Fruit fly (Drosophila melanogaster) whole organism, embryonic: Measurements from ENCODE around the gene CG33172.

Source experiments
- Antp ChIP-seq: fragments of 200-800 bp; sonication (Bioruptor generic); optimal IDR thresholded peaks from 3 replicates; lab custom pipeline; 2016; ENCODE audit warnings: missing biosample characterization, missing genetic modification characterization
- C15 ChIP-seq: fragments of 200-800 bp; sonication (Bioruptor generic); IDR thresholded peaks from 3 replicates; pipeline ENCODE4 v1.3.6; 2022; ENCODE audit warnings: missing biosample characterization, missing genetic modification characterization
- CG11456 ChIP-seq: fragments of 200-800 bp; sonication (Bioruptor generic); IDR thresholded peaks from 3 replicates; pipeline ENCODE4 v1.3.6; 2022; ENCODE audit warnings: missing biosample characterization, missing genetic modification characterization
- CG13424 ChIP-seq: fragments of 200-800 bp; sonication (Bioruptor generic); optimal IDR thresholded peaks from 2 replicates; lab custom pipeline; 2019; ENCODE audit warnings: missing biosample characterization, mild to moderate bottlenecking, missing genetic modification characterization, moderate library complexity
- CG14710 ChIP-seq: fragments of 200-800 bp; sonication (Bioruptor generic); optimal IDR thresholded peaks from 3 replicates; lab custom pipeline; 2019; ENCODE audit warnings: missing biosample characterization, mild to moderate bottlenecking, missing genetic modification characterization, moderate library complexity
- CG1603 ChIP-seq: fragments of 200-800 bp; sonication (Bioruptor generic); optimal IDR thresholded peaks from 2 replicates; lab custom pipeline; 2019; ENCODE audit warnings: missing biosample characterization, mild to moderate bottlenecking, missing genetic modification characterization, moderate library complexity
- CG17361 ChIP-seq: fragments of 200-800 bp; sonication (Bioruptor generic); IDR thresholded peaks from 3 replicates; pipeline ENCODE4 v1.3.6; 2022; ENCODE audit warnings: missing biosample characterization, missing genetic modification characterization
- CG2129 ChIP-seq: fragments of 200-800 bp; sonication (Bioruptor generic); IDR thresholded peaks from 2 replicates; pipeline ENCODE4 v1.3.6; 2022; ENCODE audit warnings: missing biosample characterization, missing genetic modification characterization; ENCODE audit not compliant: partially characterized antibody
- CG2889 ChIP-seq: fragments of 200-800 bp; sonication (Bioruptor generic); IDR thresholded peaks from 3 replicates; pipeline ENCODE4 v1.3.6; 2022; ENCODE audit warnings: missing biosample characterization, missing genetic modification characterization
- CG30020 ChIP-seq: fragments of 200-800 bp; optimal IDR thresholded peaks from 2 replicates; lab custom pipeline; 2019; ENCODE audit warnings: missing biosample characterization, mild to moderate bottlenecking, missing genetic modification characterization, moderate library complexity
- CG31365 ChIP-seq: fragments of 200-800 bp; sonication (Bioruptor generic); optimal IDR thresholded peaks from 2 replicates; lab custom pipeline; 2018; ENCODE audit warnings: missing biosample characterization, mild to moderate bottlenecking, missing genetic modification characterization
- CG33213 ChIP-seq: fragments of 200-800 bp; sonication (Bioruptor generic); optimal IDR thresholded peaks from 3 replicates; lab custom pipeline; 2016; ENCODE audit warnings: missing biosample characterization, missing genetic modification characterization
- CG3995 ChIP-seq: fragments of 200-800 bp; sonication (Bioruptor generic); optimal IDR thresholded peaks from 3 replicates; lab custom pipeline; 2016; ENCODE audit warnings: missing biosample characterization, missing genetic modification characterization
- CG4360 ChIP-seq: fragments of 200-800 bp; sonication (Bioruptor generic); IDR thresholded peaks from 2 replicates; pipeline ENCODE4 v1.3.6; 2022; ENCODE audit warnings: missing biosample characterization, missing genetic modification characterization
- CG4617 ChIP-seq: fragments of 200-800 bp; sonication (Bioruptor generic); optimal IDR thresholded peaks from 3 replicates; lab custom pipeline; 2016; ENCODE audit warnings: missing biosample characterization, missing genetic modification characterization, borderline replicate concordance
- CG4707 ChIP-seq: fragments of 200-800 bp; sonication (Bioruptor generic); optimal IDR thresholded peaks from 2 replicates; lab custom pipeline; 2018; ENCODE audit warnings: missing biosample characterization, mild to moderate bottlenecking, missing genetic modification characterization, moderate library complexity
- CG6854 ChIP-seq: fragments of 200-800 bp; sonication (Bioruptor generic); optimal IDR thresholded peaks from 3 replicates; lab custom pipeline; 2017; ENCODE audit warnings: missing biosample characterization, mild to moderate bottlenecking, missing genetic modification characterization
- CG7786 ChIP-seq: fragments of 200-800 bp; sonication (Bioruptor generic); optimal IDR thresholded peaks from 2 replicates; lab custom pipeline; 2016; ENCODE audit warnings: missing biosample characterization, missing genetic modification characterization
- CG7928 ChIP-seq: fragments of 200-800 bp; sonication (Bioruptor generic); optimal IDR thresholded peaks from 2 replicates; lab custom pipeline; 2017; ENCODE audit warnings: missing biosample characterization, mild to moderate bottlenecking, missing genetic modification characterization
- CG8924 ChIP-seq: fragments of 200-800 bp; optimal IDR thresholded peaks from 3 replicates; lab custom pipeline; 2019; ENCODE audit warnings: missing biosample characterization, mild to moderate bottlenecking, missing genetic modification characterization, moderate library complexity
- Doc3 ChIP-seq: fragments of 200-800 bp; sonication (Bioruptor generic); IDR thresholded peaks from 3 replicates; pipeline ENCODE4 v1.3.6; 2022; ENCODE audit warnings: missing biosample characterization, missing genetic modification characterization; ENCODE audit not compliant: partially characterized antibody
- Dp ChIP-seq: fragments of 200-800 bp; sonication (Bioruptor generic); optimal IDR thresholded peaks from 2 replicates; lab custom pipeline; 2018; ENCODE audit warnings: missing biosample characterization, mild to moderate bottlenecking, missing genetic modification characterization, moderate library complexity
- Drgx ChIP-seq: fragments of 200-800 bp; sonication (Bioruptor generic); IDR thresholded peaks from 2 replicates; pipeline ENCODE4 v1.3.6; 2022; ENCODE audit warnings: missing biosample characterization, missing genetic modification characterization
- Elba2 ChIP-seq: fragments of 200-800 bp; sonication (Bioruptor generic); optimal IDR thresholded peaks from 3 replicates; lab custom pipeline; 2016; ENCODE audit warnings: missing biosample characterization, missing genetic modification characterization
- Gug ChIP-seq: fragments of 200-800 bp; sonication (Bioruptor generic); IDR thresholded peaks from 4 replicates; pipeline ENCODE4 v1.3.6; 2022; ENCODE audit warnings: missing biosample characterization, missing genetic modification characterization
- HmgZ ChIP-seq: fragments of 200-800 bp; sonication (Bioruptor generic); optimal IDR thresholded peaks from 2 replicates; lab custom pipeline; 2018; ENCODE audit warnings: missing biosample characterization, mild to moderate bottlenecking, missing genetic modification characterization
- Hr39 ChIP-seq: fragments of >200 bp; optimal IDR thresholded peaks from 2 replicates; lab custom pipeline; 2017
- Myb ChIP-seq: fragments of 200-800 bp; sonication (Bioruptor generic); optimal IDR thresholded peaks from 2 replicates; lab custom pipeline; 2016; ENCODE audit warnings: missing biosample characterization, missing genetic modification characterization
- Pdp1 ChIP-seq, 2 experiments: fragments of 200-800 bp; sonication (Bioruptor generic); optimal IDR thresholded peaks; 3 replicates each; lab custom pipeline; 2016; ENCODE audit warnings: missing biosample characterization in 2 of 2, missing genetic modification characterization in 2 of 2, mild to moderate bottlenecking in 1 of 2, moderate library complexity in 1 of 2
- Spps ChIP-seq: fragments of 200-800 bp; sonication (Bioruptor generic); optimal IDR thresholded peaks from 2 replicates; lab custom pipeline; 2018; ENCODE audit warnings: missing biosample characterization, mild to moderate bottlenecking, missing genetic modification characterization
- Xbp1 ChIP-seq: fragments of 200-800 bp; sonication (Bioruptor generic); optimal IDR thresholded peaks from 3 replicates; lab custom pipeline; 2016; ENCODE audit warnings: missing biosample characterization, mild to moderate bottlenecking, missing genetic modification characterization
- YL-1 ChIP-seq: fragments of 200-800 bp; sonication (Bioruptor generic); optimal IDR thresholded peaks from 3 replicates; lab custom pipeline; 2017; ENCODE audit warnings: missing biosample characterization, mild to moderate bottlenecking, missing genetic modification characterization
- az2 ChIP-seq: fragments of 200-800 bp; sonication (Bioruptor generic); optimal IDR thresholded peaks from 3 replicates; lab custom pipeline; 2016; ENCODE audit warnings: missing biosample characterization, missing genetic modification characterization
- bbx ChIP-seq: fragments of 200-800 bp; sonication (Bioruptor generic); IDR thresholded peaks from 2 replicates; pipeline ENCODE4 v1.3.6; 2022; ENCODE audit warnings: missing biosample characterization, missing genetic modification characterization; ENCODE audit not compliant: partially characterized antibody
- chinmo ChIP-seq: fragments of 200-800 bp; sonication (Bioruptor generic); IDR thresholded peaks from 4 replicates; pipeline ENCODE4 v1.3.6; 2022; ENCODE audit warnings: missing biosample characterization, missing genetic modification characterization; ENCODE audit not compliant: partially characterized antibody
- ci ChIP-seq: fragments of 200-800 bp; sonication (Bioruptor generic); IDR thresholded peaks from 3 replicates; pipeline ENCODE4 v1.3.6; 2022; ENCODE audit warnings: missing biosample characterization, missing genetic modification characterization
- crp ChIP-seq, 2 experiments: fragments of 200-800 bp; sonication (Bioruptor generic); optimal IDR thresholded peaks; 2 replicates in 1 of 2; 3 replicates in 1 of 2; lab custom pipeline; 2017; ENCODE audit warnings: missing biosample characterization in 2 of 2, missing genetic modification characterization in 2 of 2, mild to moderate bottlenecking in 1 of 2, moderate library complexity in 1 of 2
- dan ChIP-seq: fragments of 200-800 bp; sonication (Bioruptor generic); IDR thresholded peaks from 2 replicates; pipeline ENCODE4 v1.3.6; 2022; ENCODE audit warnings: missing biosample characterization, missing genetic modification characterization
- disco-r ChIP-seq: fragments of 200-800 bp; sonication (Bioruptor generic); optimal IDR thresholded peaks from 2 replicates; lab custom pipeline; 2016; ENCODE audit warnings: missing biosample characterization, missing genetic modification characterization
- dpn ChIP-seq, 2 experiments: fragments of 200-800 bp; sonication (Bioruptor generic); optimal IDR thresholded peaks; 3 replicates each; lab custom pipeline; 2016; ENCODE audit warnings: missing biosample characterization in 2 of 2, missing genetic modification characterization in 2 of 2
- fd64A ChIP-seq: fragments of 200-800 bp; sonication (Bioruptor generic); optimal IDR thresholded peaks from 3 replicates; lab custom pipeline; 2018; ENCODE audit warnings: missing biosample characterization, mild to moderate bottlenecking, missing genetic modification characterization
- kni ChIP-seq: fragments of 200-800 bp; sonication (Bioruptor generic); optimal IDR thresholded peaks from 3 replicates; lab custom pipeline; 2017; ENCODE audit warnings: mild to moderate bottlenecking, missing biosample characterization, missing genetic modification reagents, missing genetic modification characterization
- lola ChIP-seq, 3 experiments: fragments of >200 bp in 2 of 3; fragments of 200-800 bp in 1 of 3; sonication (Bioruptor generic) in 1 of 3; optimal IDR thresholded peaks; 2 replicates each; lab custom pipeline; 2017 to 2019; ENCODE audit warnings: missing biosample characterization in 3 of 3, missing genetic modification characterization in 3 of 3, mild to moderate bottlenecking in 1 of 3, moderate library complexity in 1 of 3
- nerfin-1 ChIP-seq: fragments of 200-800 bp; sonication (Bioruptor generic); optimal IDR thresholded peaks from 3 replicates; lab custom pipeline; 2019; ENCODE audit warnings: missing biosample characterization, mild to moderate bottlenecking, missing genetic modification characterization, moderate library complexity
- pita ChIP-seq: fragments of 200-800 bp; sonication (Bioruptor generic); optimal IDR thresholded peaks from 2 replicates; lab custom pipeline; 2017; ENCODE audit warnings: missing biosample characterization, mild to moderate bottlenecking, missing genetic modification characterization
- pzg ChIP-seq: fragments of 200-800 bp; sonication (Bioruptor generic); optimal IDR thresholded peaks from 3 replicates; lab custom pipeline; 2018; ENCODE audit warnings: missing biosample characterization, mild to moderate bottlenecking, missing genetic modification characterization, moderate library complexity
- sens ChIP-seq: fragments of 200-800 bp; sonication (Bioruptor generic); peaks from one replicate; lab custom pipeline; 2016; ENCODE audit warnings: missing biosample characterization, missing genetic modification characterization
- vvl ChIP-seq: fragments of 200-800 bp; sonication (Bioruptor generic); IDR thresholded peaks from 2 replicates; pipeline ENCODE4 v1.3.6; 2022; ENCODE audit warnings: missing biosample characterization, missing genetic modification characterization
- zfh1 ChIP-seq: fragments of 200-800 bp; sonication (Bioruptor generic); IDR thresholded peaks from 3 replicates; pipeline ENCODE4 v1.3.6; 2022; ENCODE audit warnings: missing biosample characterization, missing genetic modification characterization

CG33172 gene

dm6 chrX:15785429-15786239 is 16.2 kb downstream of the CG33172 start, which contains the start of the genes Paf-AHalpha and mRpS30 (continued):
- TF ChIP-seq zfh1 (0 out of 3 replicates have a peak, but pooled peaks have one; percentile 28), fd64A (GFP tag; lab: Kevin White, UChicago) (no peak), az2 (GFP tag; lab: Kevin White, UChicago) (no peak), Doc3 (GFP tag; lab: Robert Waterston, UW) (no peak), disco-r (GFP tag; lab: Kevin White, UChicago) (no peak), YL-1 (GFP tag; lab: Kevin White, UChicago) (peak; percentile 52), nerfin-1 (tag; lab: Kevin White, UChicago) (no peak), CG7786 (GFP tag; lab: Kevin White, UChicago) (no peak), CG4707 (GFP tag; lab: Kevin White, UChicago) (no peak), Hr39 (lab: Kevin White, UChicago) (no peak), CG7928 (peak; percentile 87), dan (no peak), lola (GFP tag; optimal IDR thresholded peaks at IDR 0.05; lab: Kevin White, UChicago) (no peak), CG2129 (GFP tag; lab: Robert Waterston, UW) (no peak), sens (GFP tag; lab: Kevin White, UChicago) (peak; percentile 72), Myb (GFP tag; lab: Kevin White, UChicago) (peak; percentile 94), CG8924 (tag; lab: Kevin White, UChicago) (no peak), CG11456 (GFP tag; lab: Robert Waterston, UW) (no peak), CG3995 (GFP tag; lab: Kevin White, UChicago) (peak; percentile 94), CG13424 (tag; lab: Kevin White, UChicago) (no peak), dpn (GFP tag; optimal IDR thresholded peaks at IDR 0.05; lab: Kevin White, UChicago) (peak in 1 of 2 experiments; percentile 3), CG2889 (GFP tag; lab: Robert Waterston, UW) (no peak), Antp (no peak), Elba2 (GFP tag; lab: Kevin White, UChicago) (no peak), Gug (GFP tag; lab: Robert Waterston, UW) (no peak), crp (GFP tag; optimal IDR thresholded peaks at IDR 0.05; lab: Kevin White, UChicago) (peak in 1 of 2 experiments; percentile 78), pita (GFP tag; lab: Kevin White, UChicago) (no peak), C15 (GFP tag; lab: Robert Waterston, UW) (no peak), HmgZ (tag; lab: Kevin White, UChicago) (peak; percentile 13), CG33213 (GFP tag; lab: Kevin White, UChicago) (peak; percentile 30), chinmo (no peak), CG30020 (peak; percentile 84), vvl (peak; percentile 25; the same call in 1 of the 2 replicates), CG1603 (tag; lab: Kevin White, UChicago) (peak; percentile 99), CG4617 (GFP tag; lab: Kevin White, UChicago) (peak; percentile 61), CG4360 (GFP tag; lab: Robert Waterston, UW) (no peak), kni (GFP tag; lab: Kevin White, UChicago) (no peak), CG14710 (peak; percentile 47), bbx (GFP tag; lab: Robert Waterston, UW) (0 out of 2 replicates have a peak, but pooled peaks have one; percentile 35), Spps (no peak), Pdp1 (GFP tag; optimal IDR thresholded peaks at IDR 0.05; lab: Kevin White, UChicago) (peak in 1 of 2 experiments; percentile 95), Dp (GFP tag; lab: Kevin White, UChicago) (peak; percentile 32), CG6854 (GFP tag; lab: Kevin White, UChicago) (no peak), Drgx (GFP tag; lab: Robert Waterston, UW) (no peak), Xbp1 (no peak), pzg (GFP tag; lab: Kevin White, UChicago) (peak; percentile 58), ci (GFP tag; lab: Robert Waterston, UW) (no peak), CG31365 (tag; lab: Kevin White, UChicago) (no peak), CG17361 (GFP tag; lab: Robert Waterston, UW) (no peak)
